Worm (Caenorhabditis elegans): ENCODE data around the gene srj-23.

DNA sequence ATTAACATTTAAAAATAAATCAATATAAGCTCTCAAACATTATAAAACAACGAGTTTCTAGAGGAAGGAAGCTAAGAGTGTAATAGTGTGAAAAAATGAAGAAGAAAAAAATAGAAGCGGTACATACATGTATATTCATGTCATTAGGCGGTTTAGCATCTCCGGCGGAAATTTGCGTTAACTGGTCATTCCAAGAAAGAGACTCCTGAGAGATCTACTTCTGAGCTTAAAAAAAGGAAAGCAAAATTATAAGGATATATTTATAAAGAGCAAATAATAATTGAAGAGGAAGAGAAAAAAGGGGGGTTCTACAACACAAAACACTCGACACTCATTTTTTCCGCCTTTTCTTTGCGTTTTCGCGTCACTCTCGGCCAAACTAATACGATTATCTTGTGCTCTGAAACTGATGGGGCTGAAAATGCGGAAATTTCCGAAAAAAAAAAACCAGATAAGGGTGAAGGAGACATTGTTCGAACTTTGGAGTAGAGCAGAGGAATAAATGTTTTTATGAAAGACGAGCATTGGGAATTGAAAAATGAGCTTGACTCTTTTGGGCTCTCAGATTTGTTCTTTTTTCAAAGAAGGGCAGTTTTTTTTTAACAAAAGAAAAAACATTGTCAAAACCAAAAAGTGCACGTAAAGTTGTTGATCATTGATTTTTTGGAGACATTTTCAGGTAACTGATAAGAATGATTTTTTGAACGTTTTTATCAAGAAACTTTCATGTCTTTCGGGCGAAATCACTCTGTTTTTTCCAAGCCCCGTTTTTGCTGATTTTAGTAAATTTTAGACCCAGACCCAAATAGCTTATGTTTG, 36.6 kb upstream of the srj-23 start:
- TF ChIP-seq nfya-1 (tag; optimal IDR thresholded peaks at IDR 0.05; ENCODE audit: borderline replicate concordance, insufficient read depth) (no peak), bed-1 (GFP tag; IDR thresholded peaks at IDR 0.05) (no peak), Y79H2A.3 (GFP tag; conservative IDR thresholded peaks at IDR 0.05) (no peak), unc-62 (GFP tag; optimal IDR thresholded peaks at IDR 0.05) (no peak), snpc-4 (GFP tag; optimal IDR thresholded peaks at IDR 0.05) (no peak), snpc-4 (tag; optimal IDR thresholded peaks at IDR 0.05) (no peak), attf-6 (GFP tag; IDR thresholded peaks at IDR 0.05) (no peak), ztf-26 (tag; optimal IDR thresholded peaks at IDR 0.05) (no peak), ccch-3 (GFP tag; optimal IDR thresholded peaks at IDR 0.05) (no peak), rec-8 (tag; optimal IDR thresholded peaks at IDR 0.05) (no peak)
